Worm (Caenorhabditis elegans): Measurements from ENCODE around the gene K07H8.9.

- TF ChIP-seq saeg-2 (GFP tag; IDR thresholded peaks at IDR 0.05), result no peak
- no peak for TF ChIP-seq dpl-1 (GFP tag; optimal IDR thresholded peaks at IDR 0.05)
- TF ChIP-seq ZK546.5 (tag; optimal IDR thresholded peaks at IDR 0.05), result no peak
- no peak for TF ChIP-seq ces-1 (GFP tag; optimal IDR thresholded peaks at IDR 0.05)
Observed at ce11 chrIV:8332526-8332925, 46.2 kb upstream of the K07H8.9 start, which contains the start of gene lys-10.
